Fruit fly (Drosophila melanogaster) whole organism, prepupa: ENCODE measurements around the gene CG18480.

ENCODE experiments used
- Blimp-1 ChIP-seq: fragments of 200-800 bp; sonication (Bioruptor generic); optimal IDR thresholded peaks from 3 replicates; lab custom pipeline; 2017; ENCODE audit warnings: missing biosample characterization, missing genetic modification characterization, mild to moderate bottlenecking, moderate library complexity, missing genetic modification reagents
- CG10631 ChIP-seq: fragments of 200-800 bp; sonication (Bioruptor generic); optimal IDR thresholded peaks from 2 replicates; lab custom pipeline; 2016; ENCODE audit warnings: missing biosample characterization, missing genetic modification characterization
- CG10669 ChIP-seq: fragments of 200-800 bp; sonication (Bioruptor generic); optimal IDR thresholded peaks from 3 replicates; lab custom pipeline; 2018; ENCODE audit warnings: missing biosample characterization, mild to moderate bottlenecking, missing genetic modification characterization, moderate library complexity
- CG11294 ChIP-seq: fragments of 200-800 bp; sonication (Bioruptor generic); IDR thresholded peaks from 2 replicates; pipeline ENCODE4 v1.3.6; 2022; ENCODE audit warnings: missing biosample characterization, missing genetic modification characterization
- CG11762 ChIP-seq: fragments of 200-800 bp; sonication (Bioruptor generic); optimal IDR thresholded peaks from 3 replicates; lab custom pipeline; 2016; ENCODE audit warnings: missing biosample characterization, missing genetic modification characterization; ENCODE audit not compliant: insufficient read depth
- CG11902 ChIP-seq: fragments of 200-800 bp; sonication (Bioruptor generic); optimal IDR thresholded peaks from 3 replicates; lab custom pipeline; 2016; ENCODE audit warnings: missing biosample characterization, missing genetic modification characterization
- CG15336 ChIP-seq: fragments of 200-800 bp; sonication (Bioruptor generic); IDR thresholded peaks from 2 replicates; pipeline ENCODE4 v1.3.6; 2022; ENCODE audit warnings: missing biosample characterization, missing genetic modification characterization
- CG1621 ChIP-seq: fragments of 200-800 bp; sonication (Bioruptor generic); optimal IDR thresholded peaks from 3 replicates; lab custom pipeline; 2018; ENCODE audit warnings: missing biosample characterization, mild to moderate bottlenecking, missing genetic modification characterization
- CG16779 ChIP-seq: fragments of 200-800 bp; sonication (Bioruptor generic); optimal IDR thresholded peaks from 3 replicates; lab custom pipeline; 2017; ENCODE audit warnings: missing biosample characterization, mild to moderate bottlenecking, missing genetic modification characterization
- CG3032 ChIP-seq: fragments of 200-800 bp; optimal IDR thresholded peaks from 2 replicates; lab custom pipeline; 2019; ENCODE audit warnings: missing biosample characterization, mild to moderate bottlenecking, missing genetic modification characterization, moderate library complexity
- CG32006 ChIP-seq: fragments of 200-800 bp; sonication (Bioruptor generic); optimal IDR thresholded peaks from 3 replicates; lab custom pipeline; 2017; ENCODE audit warnings: missing biosample characterization, mild to moderate bottlenecking, missing genetic modification characterization
- CG34406 ChIP-seq: fragments of 200-800 bp; sonication (Bioruptor generic); optimal IDR thresholded peaks from 3 replicates; lab custom pipeline; 2016; ENCODE audit warnings: missing biosample characterization, missing genetic modification characterization
- CG3919 ChIP-seq: fragments of 200-800 bp; sonication (Bioruptor generic); optimal IDR thresholded peaks from 3 replicates; lab custom pipeline; 2016; ENCODE audit warnings: missing biosample characterization, missing genetic modification characterization
- CG4318 ChIP-seq: fragments of 200-800 bp; sonication (Bioruptor generic); optimal IDR thresholded peaks from 3 replicates; lab custom pipeline; 2017; ENCODE audit warnings: missing biosample characterization, mild to moderate bottlenecking, missing genetic modification characterization
- CG6163 ChIP-seq: fragments of 200-800 bp; sonication (Bioruptor generic); IDR thresholded peaks from 3 replicates; pipeline ENCODE4 v1.3.6; 2022; ENCODE audit warnings: missing biosample characterization, missing genetic modification characterization
- CG6276 ChIP-seq: fragments of 200-800 bp; sonication (Bioruptor generic); optimal IDR thresholded peaks from 2 replicates; lab custom pipeline; 2017; ENCODE audit warnings: missing biosample characterization, mild to moderate bottlenecking, missing genetic modification characterization
- CG6854 ChIP-seq: fragments of 200-800 bp; sonication (Bioruptor generic); optimal IDR thresholded peaks from 2 replicates; lab custom pipeline; 2017; ENCODE audit warnings: missing biosample characterization, mild to moderate bottlenecking, missing genetic modification characterization
- CG7368 ChIP-seq: fragments of 200-800 bp; sonication (Bioruptor generic); optimal IDR thresholded peaks from 3 replicates; lab custom pipeline; 2016; ENCODE audit warnings: missing biosample characterization, missing genetic modification characterization
- CG8319 ChIP-seq: fragments of 200-800 bp; sonication (Bioruptor generic); optimal IDR thresholded peaks from 3 replicates; lab custom pipeline; 2016; ENCODE audit warnings: missing biosample characterization, missing genetic modification characterization
- CG8632 ChIP-seq: fragments of 200-800 bp; sonication (Bioruptor generic); optimal IDR thresholded peaks from 3 replicates; lab custom pipeline; 2016; ENCODE audit warnings: missing biosample characterization, missing genetic modification characterization
- CG9139 ChIP-seq: fragments of 200-800 bp; sonication (Bioruptor generic); optimal IDR thresholded peaks from 3 replicates; lab custom pipeline; 2017; ENCODE audit warnings: missing biosample characterization, mild to moderate bottlenecking, missing genetic modification characterization
- Eip75B ChIP-seq: fragments of 200-800 bp; sonication (Bioruptor generic); optimal IDR thresholded peaks from 3 replicates; lab custom pipeline; 2016; ENCODE audit warnings: missing biosample characterization, missing genetic modification characterization
- Eip78C ChIP-seq: fragments of 200-800 bp; sonication (Bioruptor generic); peaks from one replicate; lab custom pipeline; 2016; ENCODE audit warnings: missing biosample characterization, missing genetic modification characterization
- Eip93F ChIP-seq: fragments of 200-800 bp; sonication (Bioruptor generic); optimal IDR thresholded peaks from 2 replicates; lab custom pipeline; 2016; ENCODE audit warnings: missing biosample characterization, mild to moderate bottlenecking, missing genetic modification characterization
- Ets21C ChIP-seq: fragments of 200-800 bp; sonication (Bioruptor generic); optimal IDR thresholded peaks from 3 replicates; lab custom pipeline; 2016; ENCODE audit warnings: missing biosample characterization, missing genetic modification characterization
- Ets96B ChIP-seq: fragments of 200-800 bp; optimal IDR thresholded peaks from 2 replicates; lab custom pipeline; 2019; ENCODE audit warnings: missing biosample characterization, mild to moderate bottlenecking, missing genetic modification characterization, moderate library complexity
- Gug ChIP-seq: fragments of 200-800 bp; sonication (Bioruptor generic); IDR thresholded peaks from 2 replicates; pipeline ENCODE4 v1.3.6; 2022; ENCODE audit warnings: missing biosample characterization, missing genetic modification characterization
- Hr38 ChIP-seq: sonication (Bioruptor generic); optimal IDR thresholded peaks from 2 replicates; lab custom pipeline; 2016; ENCODE audit warnings: missing biosample characterization, missing genetic modification characterization
- Hr39 ChIP-seq: fragments of 200-800 bp; sonication (Bioruptor generic); optimal IDR thresholded peaks from 2 replicates; lab custom pipeline; 2016; ENCODE audit warnings: missing biosample characterization, missing genetic modification characterization
- Hr4 ChIP-seq: fragments of 200-800 bp; sonication (Bioruptor generic); optimal IDR thresholded peaks from 3 replicates; lab custom pipeline; 2016; ENCODE audit warnings: missing biosample characterization, missing genetic modification characterization
- Lpt ChIP-seq: fragments of 200-800 bp; sonication (Bioruptor generic); optimal IDR thresholded peaks from 3 replicates; lab custom pipeline; 2016; ENCODE audit warnings: missing biosample characterization, missing genetic modification characterization
- Met ChIP-seq: fragments of 200-800 bp; sonication (Bioruptor generic); optimal IDR thresholded peaks from 3 replicates; lab custom pipeline; 2016; ENCODE audit warnings: missing biosample characterization, missing genetic modification characterization
- Smox ChIP-seq: fragments of 200-800 bp; sonication (Bioruptor generic); optimal IDR thresholded peaks from 3 replicates; lab custom pipeline; 2016; ENCODE audit warnings: missing biosample characterization, missing genetic modification characterization
- Sox102F ChIP-seq: fragments of 200-800 bp; sonication (Bioruptor generic); optimal IDR thresholded peaks from 2 replicates; lab custom pipeline; 2016; ENCODE audit warnings: missing biosample characterization, mild to moderate bottlenecking, missing genetic modification characterization
- Sox14 ChIP-seq: fragments of 200-800 bp; sonication (Bioruptor generic); optimal IDR thresholded peaks from 3 replicates; lab custom pipeline; 2016; ENCODE audit warnings: missing biosample characterization, missing genetic modification characterization
- Sox15 ChIP-seq: fragments of 200-800 bp; sonication (Bioruptor generic); optimal IDR thresholded peaks from 3 replicates; lab custom pipeline; 2016; ENCODE audit warnings: missing biosample characterization, missing genetic modification characterization
- achi ChIP-seq: fragments of 200-800 bp; sonication (Bioruptor generic); optimal IDR thresholded peaks from 3 replicates; lab custom pipeline; 2016; ENCODE audit warnings: missing biosample characterization, missing genetic modification characterization
- acj6 ChIP-seq: fragments of 200-800 bp; sonication (Bioruptor generic); optimal IDR thresholded peaks from 3 replicates; lab custom pipeline; 2016; ENCODE audit warnings: missing biosample characterization, missing genetic modification characterization
- dac ChIP-seq: fragments of 200-800 bp; sonication (Bioruptor generic); optimal IDR thresholded peaks from 2 replicates; lab custom pipeline; 2017; ENCODE audit warnings: missing biosample characterization, mild to moderate bottlenecking, missing genetic modification characterization
- dsx ChIP-seq: fragments of 200-800 bp; optimal IDR thresholded peaks from 3 replicates; lab custom pipeline; 2019; ENCODE audit warnings: missing biosample characterization, mild to moderate bottlenecking, missing genetic modification characterization, moderate library complexity; ENCODE audit not compliant: poor library complexity, severe bottlenecking
- eg ChIP-seq: fragments of 200-800 bp; sonication (Bioruptor generic); IDR thresholded peaks from 3 replicates; pipeline ENCODE4 v1.3.6; 2022; ENCODE audit warnings: missing biosample characterization, missing genetic modification characterization
- esn ChIP-seq: fragments of 200-800 bp; sonication (Bioruptor generic); optimal IDR thresholded peaks from 2 replicates; lab custom pipeline; 2016; ENCODE audit warnings: missing biosample characterization, mild to moderate bottlenecking, missing genetic modification characterization, moderate library complexity
- fd85E ChIP-seq: fragments of 200-800 bp; sonication (Bioruptor generic); optimal IDR thresholded peaks from 3 replicates; lab custom pipeline; 2016; ENCODE audit warnings: missing biosample characterization, missing genetic modification characterization
- fkh ChIP-seq: fragments of 200-800 bp; sonication (Bioruptor generic); optimal IDR thresholded peaks from 3 replicates; lab custom pipeline; 2017; ENCODE audit warnings: missing biosample characterization, mild to moderate bottlenecking, missing genetic modification characterization, moderate library complexity
- lz ChIP-seq: fragments of 200-800 bp; sonication (Bioruptor generic); optimal IDR thresholded peaks from 3 replicates; lab custom pipeline; 2016; ENCODE audit warnings: missing biosample characterization, missing genetic modification characterization
- net ChIP-seq: fragments of 200-800 bp; sonication (Bioruptor generic); optimal IDR thresholded peaks from 3 replicates; lab custom pipeline; 2016; ENCODE audit warnings: missing biosample characterization, missing genetic modification characterization
- pdm3 ChIP-seq: fragments of 200-800 bp; sonication (Bioruptor generic); optimal IDR thresholded peaks from 3 replicates; lab custom pipeline; 2016; ENCODE audit warnings: missing biosample characterization, missing genetic modification characterization
- salr ChIP-seq, 2 experiments: fragments of 200-800 bp; sonication (Bioruptor generic); optimal IDR thresholded peaks; 3 replicates each; lab custom pipeline; 2016 to 2018; ENCODE audit warnings: missing biosample characterization in 2 of 2, missing genetic modification characterization in 2 of 2, mild to moderate bottlenecking in 1 of 2
- ss ChIP-seq, 2 experiments: fragments of 200-800 bp; sonication (Bioruptor generic); optimal IDR thresholded peaks; 2 replicates in 1 of 2; 3 replicates in 1 of 2; lab custom pipeline; 2017 to 2018; ENCODE audit warnings: mild to moderate bottlenecking in 2 of 2, missing biosample characterization in 2 of 2, missing genetic modification characterization in 2 of 2, moderate library complexity in 1 of 2
- svp ChIP-seq: fragments of 200-800 bp; sonication (Bioruptor generic); peaks from one replicate; lab custom pipeline; 2016; ENCODE audit warnings: missing biosample characterization, missing genetic modification characterization
- topi ChIP-seq: fragments of 200-800 bp; sonication (Bioruptor generic); optimal IDR thresholded peaks from 3 replicates; lab custom pipeline; 2016; ENCODE audit warnings: missing biosample characterization, missing genetic modification characterization
- vri ChIP-seq: fragments of 200-800 bp; sonication (Bioruptor generic); optimal IDR thresholded peaks from 3 replicates; lab custom pipeline; 2016; ENCODE audit warnings: missing biosample characterization, mild to moderate bottlenecking, missing genetic modification characterization

Gene CG18480

dm6 chr2L:15629596-15630168 lies at the start of gene CG18480:
Gene CG18480, plus strand, starts transcription at chr2L:15630002.
- TF ChIP-seq CG34406 (GFP tag; lab: Kevin White, UChicago): no peak
- no peak for TF ChIP-seq CG6854
- no peak for TF ChIP-seq CG11902 (GFP tag; lab: Kevin White, UChicago)
- TF ChIP-seq CG7368 (GFP tag; lab: Kevin White, UChicago): no peak
- TF ChIP-seq ss (GFP tag; optimal IDR thresholded peaks at IDR 0.05; lab: Kevin White, UChicago): no peak
- TF ChIP-seq Met (GFP tag; lab: Kevin White, UChicago): peak; percentile 44
- TF ChIP-seq vri (GFP tag; lab: Kevin White, UChicago): peak; percentile 87
- no peak for TF ChIP-seq CG8632 (GFP tag; lab: Kevin White, UChicago)
- TF ChIP-seq Hr38 (GFP tag; lab: Kevin White, UChicago): no peak
- peak; percentile 54 for TF ChIP-seq Smox (GFP tag; lab: Kevin White, UChicago)
- TF ChIP-seq CG4318: no peak
- no peak for TF ChIP-seq achi
- TF ChIP-seq Ets21C (GFP tag; lab: Kevin White, UChicago): peak; percentile 44
- TF ChIP-seq CG9139: no peak
- no peak for TF ChIP-seq pdm3 (GFP tag; lab: Kevin White, UChicago)
- TF ChIP-seq acj6 (GFP tag; lab: Kevin White, UChicago): no peak
- no peak for TF ChIP-seq Ets96B (tag; lab: Kevin White, UChicago)
- no peak for TF ChIP-seq Blimp-1
- TF ChIP-seq CG6276 (GFP tag; lab: Kevin White, UChicago): no peak
- peak; percentile 80 for TF ChIP-seq Eip78C (GFP tag; lab: Kevin White, UChicago)
- TF ChIP-seq fd85E (GFP tag; lab: Kevin White, UChicago): no peak
- no peak for TF ChIP-seq dsx (GFP tag; lab: Kevin White, UChicago)
- TF ChIP-seq Sox102F (GFP tag; lab: Kevin White, UChicago): peak; percentile 30
- TF ChIP-seq lz: peak; percentile 56
- no peak for TF ChIP-seq CG6163 (GFP tag; lab: Robert Waterston, UW)
- no peak for TF ChIP-seq CG8319 (GFP tag; lab: Kevin White, UChicago)
- no peak for TF ChIP-seq CG10669
- TF ChIP-seq CG16779 (tag; lab: Kevin White, UChicago): no peak
- no peak for TF ChIP-seq CG11762
- TF ChIP-seq CG10631 (GFP tag; lab: Kevin White, UChicago): no peak
- TF ChIP-seq fkh (GFP tag; lab: Kevin White, UChicago): no peak
- TF ChIP-seq Eip75B: no peak
- TF ChIP-seq net (GFP tag; lab: Kevin White, UChicago): no peak
- TF ChIP-seq CG11294 (GFP tag; lab: Robert Waterston, UW): no peak
- TF ChIP-seq Hr39 (GFP tag; lab: Kevin White, UChicago): peak; percentile 52
- TF ChIP-seq CG3032 (tag; lab: Kevin White, UChicago): no peak
- TF ChIP-seq Sox15 (GFP tag; lab: Kevin White, UChicago): no peak
- TF ChIP-seq topi (GFP tag; lab: Kevin White, UChicago): peak; percentile 24
- no peak for TF ChIP-seq Lpt (GFP tag; lab: Kevin White, UChicago)
- peak; percentile 12 for TF ChIP-seq Sox14 (GFP tag; lab: Kevin White, UChicago)
- TF ChIP-seq CG15336 (GFP tag; lab: Robert Waterston, UW): no peak
- no peak for TF ChIP-seq CG32006 (GFP tag; lab: Kevin White, UChicago)
- TF ChIP-seq CG1621 (tag; lab: Kevin White, UChicago): no peak
- TF ChIP-seq CG3919 (GFP tag; lab: Kevin White, UChicago): no peak
- 0 out of 3 replicates have a peak, but pooled peaks have one; percentile 12 for TF ChIP-seq eg
- TF ChIP-seq Eip93F (GFP tag; lab: Kevin White, UChicago): no peak
- TF ChIP-seq esn (GFP tag; lab: Kevin White, UChicago): no peak
- no peak for TF ChIP-seq Gug
- TF ChIP-seq salr (GFP tag; optimal IDR thresholded peaks at IDR 0.05; lab: Kevin White, UChicago): no peak
- no peak for TF ChIP-seq Hr4
- TF ChIP-seq svp (GFP tag; lab: Kevin White, UChicago): peak; percentile 68
- TF ChIP-seq dac: no peak
